Fruit fly (Drosophila melanogaster): ENCODE data around the gene Iml1.

Iml1 gene

dm6 chr3L:1502086-1502893, 31.5 kb downstream of the Iml1 start, which contains the start of the genes hfp and Psa (continued):
- TF ChIP-seq D19B (GFP tag; optimal IDR thresholded peaks at IDR 0.05) (no peak), MTF-1 (GFP tag; optimal IDR thresholded peaks at IDR 0.05; ENCODE audit: borderline replicate concordance) (no peak), CG13624 (GFP tag; optimal IDR thresholded peaks at IDR 0.05) (peak; percentile 1), Sox102F (GFP tag; optimal IDR thresholded peaks at IDR 0.05) (no peak), CG18011 (GFP tag; optimal IDR thresholded peaks at IDR 0.05) (no peak), danr (GFP tag; IDR thresholded peaks at IDR 0.05) (no peak), Bgb (GFP tag; IDR thresholded peaks at IDR 0.05; ENCODE audit: partially characterized antibody) (peak; percentile 68), CG1832 (GFP tag; optimal IDR thresholded peaks at IDR 0.05) (peak; percentile 5), BEAF-32 (GFP tag; optimal IDR thresholded peaks at IDR 0.05) (peak; percentile 60), CG14710 (tag; optimal IDR thresholded peaks at IDR 0.05) (peak; percentile 27), CG34376 (GFP tag; optimal IDR thresholded peaks at IDR 0.05) (peak; percentile 35), inv (GFP tag; IDR thresholded peaks at IDR 0.05; ENCODE audit: partially characterized antibody) (peak; percentile 35; the same call in 1 of the 2 replicates), sob (GFP tag; IDR thresholded peaks at IDR 0.05) (peak; percentile 22; the same call in 1 of the 2 replicates), CTCF (GFP tag; optimal IDR thresholded peaks at IDR 0.05) (no peak), CG9797 (GFP tag; optimal IDR thresholded peaks at IDR 0.05) (peak; percentile 25), sna (GFP tag; IDR thresholded peaks at IDR 0.05; ENCODE audit: partially characterized antibody) (peak; percentile 57), toy (GFP tag; IDR thresholded peaks at IDR 0.05) (no peak), vnd (GFP tag; IDR thresholded peaks at IDR 0.05; ENCODE audit: partially characterized antibody) (peak; percentile 66), CG7987 (GFP tag; optimal IDR thresholded peaks at IDR 0.05) (no peak), NC2α (GFP tag; optimal IDR thresholded peaks at IDR 0.05) (no peak), slbo (GFP tag; IDR thresholded peaks at IDR 0.05) (no peak), trem (tag; optimal IDR thresholded peaks at IDR 0.05) (peak; percentile 54), CG16815 (GFP tag; optimal IDR thresholded peaks at IDR 0.05) (no peak), Med (GFP tag) (peak; percentile 53), amos (GFP tag; IDR thresholded peaks at IDR 0.05; ENCODE audit: partially characterized antibody) (peak; percentile 72; the same call in 1 of the 2 replicates), CG10654 (GFP tag; optimal IDR thresholded peaks at IDR 0.05) (no peak), CG31441 (GFP tag; IDR thresholded peaks at IDR 0.05) (no peak), CG17912 (GFP tag; optimal IDR thresholded peaks at IDR 0.05) (no peak), gfzf (GFP tag; optimal IDR thresholded peaks at IDR 0.05) (peak; percentile 30), CG8388 (GFP tag; optimal IDR thresholded peaks at IDR 0.05) (no peak), sim (GFP tag; IDR thresholded peaks at IDR 0.05) (no peak), Hmr (GFP tag; optimal IDR thresholded peaks at IDR 0.05) (no peak), pb (GFP tag; optimal IDR thresholded peaks at IDR 0.05) (no peak), btn (GFP tag; optimal IDR thresholded peaks at IDR 0.05) (no peak), CG8924 (tag; optimal IDR thresholded peaks at IDR 0.05) (peak; percentile 42), CG12299 (tag; optimal IDR thresholded peaks at IDR 0.05) (no peak), H15 (GFP tag; IDR thresholded peaks at IDR 0.05) (no peak), grn (GFP tag; optimal IDR thresholded peaks at IDR 0.05) (no peak), CG15073 (GFP tag; optimal IDR thresholded peaks at IDR 0.05) (no peak), so (GFP tag; IDR thresholded peaks at IDR 0.05) (0 out of 3 replicates have a peak, but pooled peaks have one; percentile 37), mirr (GFP tag; optimal IDR thresholded peaks at IDR 0.05) (no peak), Abd-B (GFP tag; optimal IDR thresholded peaks at IDR 0.05) (no peak), ato (GFP tag; IDR thresholded peaks at IDR 0.05; ENCODE audit: partially characterized antibody) (peak; percentile 78), MESR4 (GFP tag; optimal IDR thresholded peaks at IDR 0.05) (peak; percentile 86), Max (GFP tag; optimal IDR thresholded peaks at IDR 0.05) (no peak), CG18476 (GFP tag; optimal IDR thresholded peaks at IDR 0.05) (no peak), Ssrp (tag; optimal IDR thresholded peaks at IDR 0.05) (no peak), CG17568 (GFP tag; optimal IDR thresholded peaks at IDR 0.05) (no peak), CG30403 (GFP tag; optimal IDR thresholded peaks at IDR 0.05) (no peak)

Measured in whole organism, embryonic.